Worm (Caenorhabditis elegans) whole organism, early embryonic: Measurements from ENCODE around the gene H41C03.1.

ENCODE experiments used
- B0310.2 ChIP-seq: sonication (generic microtip); optimal IDR thresholded peaks from 2 replicates; lab custom pipeline; 2016; ENCODE audit warnings: mild to moderate bottlenecking, missing genetic modification characterization, missing compliant biosample characterization
- aly-1 ChIP-seq: sonication (generic microtip); optimal IDR thresholded peaks from 2 replicates; lab custom pipeline; 2016; ENCODE audit warnings: missing genetic modification characterization, missing compliant biosample characterization
- ama-1 ChIP-seq: fragments of 150-350 bp; optimal IDR thresholded peaks from 2 replicates; lab custom pipeline; 2014
- ceh-13 ChIP-seq: fragments of 200-800 bp; sonication (Bioruptor generic); optimal IDR thresholded peaks from 2 replicates; lab custom pipeline; 2018; ENCODE audit warnings: mild to moderate bottlenecking, missing genetic modification characterization, missing compliant biosample characterization
- ets-7 ChIP-seq: sonication (generic microtip); optimal IDR thresholded peaks from 2 replicates; lab custom pipeline; 2016; ENCODE audit warnings: missing genotype, missing genetic modification characterization, missing compliant biosample characterization
- flt-1 ChIP-seq: fragments of 200-800 bp; sonication (Bioruptor generic); IDR thresholded peaks from 2 replicates; pipeline ENCODE4 v1.3.6; 2022; ENCODE audit warnings: missing genetic modification characterization, missing compliant biosample characterization
- hmg-4 ChIP-seq: fragments of 200-800 bp; sonication (Bioruptor generic); optimal IDR thresholded peaks from 2 replicates; lab custom pipeline; 2018; ENCODE audit warnings: mild to moderate bottlenecking, missing genetic modification characterization, missing compliant biosample characterization
- hnd-1 ChIP-seq: sonication (generic microtip); optimal IDR thresholded peaks from 2 replicates; lab custom pipeline; 2016; ENCODE audit warnings: missing genetic modification characterization, missing compliant biosample characterization
- pes-1 ChIP-seq: fragments of 200-800 bp; sonication (Bioruptor generic); IDR thresholded peaks from 2 replicates; pipeline ENCODE4 v1.3.6; 2022; ENCODE audit warnings: missing genetic modification reagents, missing genetic modification characterization, missing compliant biosample characterization
- scrt-1 ChIP-seq: fragments of 200-800 bp; sonication (Bioruptor generic); IDR thresholded peaks from 2 replicates; pipeline ENCODE4 v1.3.6; 2022; ENCODE audit warnings: missing genetic modification characterization, missing compliant biosample characterization
- tbx-11 ChIP-seq: fragments of 200-800 bp; sonication (Bioruptor generic); IDR thresholded peaks from 2 replicates; pipeline ENCODE4 v1.3.6; 2022; ENCODE audit warnings: missing genetic modification characterization, missing compliant biosample characterization
- tbx-37 ChIP-seq: fragments of 200-800 bp; sonication (Bioruptor generic); conservative IDR thresholded peaks from 2 replicates; pipeline ENCODE4 v1.3.6; 2022; ENCODE audit warnings: missing genetic modification reagents, missing genetic modification characterization, missing compliant biosample characterization
- tra-4 ChIP-seq: sonication (generic microtip); optimal IDR thresholded peaks from 2 replicates; lab custom pipeline; 2017; ENCODE audit warnings: missing genetic modification characterization, missing compliant biosample characterization

ce11 chrII:5806563-5806962 lies 47.7 kb upstream of the H41C03.1 start:
- TF ChIP-seq tbx-37 (GFP tag; lab: Robert Waterston, UW), result no peak
- no peak for TF ChIP-seq tbx-11 (GFP tag; lab: Robert Waterston, UW)
- no peak for TF ChIP-seq ama-1 (lab: Kevin White, UChicago)
- no peak for TF ChIP-seq hmg-4 (GFP tag; lab: Kevin White, UChicago)
- no peak for TF ChIP-seq pes-1
- TF ChIP-seq aly-1 (tag; lab: Kevin White, UChicago), result no peak
- TF ChIP-seq scrt-1 (GFP tag; lab: Robert Waterston, UW), result no peak
- no peak for TF ChIP-seq flt-1 (GFP tag; lab: Robert Waterston, UW)
- no peak for TF ChIP-seq B0310.2
- no peak for TF ChIP-seq tra-4 (tag; lab: Kevin White, UChicago)
- no peak for TF ChIP-seq ceh-13
- TF ChIP-seq ets-7 (tag; lab: Kevin White, UChicago), result no peak
- TF ChIP-seq hnd-1 (tag; lab: Kevin White, UChicago), result no peak
